Fruit fly (Drosophila melanogaster): ENCODE data around the gene CG14151.
A peak's percentile ranks its signal among the peaks of the same experiment; 100 is the strongest.

Gene CG14151

dm6 chr3L:10656451-10657198 lies 28.3 kb upstream of the CG14151 start (continued):
- TF ChIP-seq CG8089 (GFP tag; optimal IDR thresholded peaks at IDR 0.05) (peak; percentile 72), CG12236 (GFP tag; optimal IDR thresholded peaks at IDR 0.05) (peak; percentile 74), CG17361 (GFP tag; IDR thresholded peaks at IDR 0.05) (peak; percentile 37; the same call in 1 of the 3 replicates), gcm (GFP tag; optimal IDR thresholded peaks at IDR 0.05) (peak; percentile 57), Kr (GFP tag; optimal IDR thresholded peaks at IDR 0.05) (peak; percentile 30), da (GFP tag; optimal IDR thresholded peaks at IDR 0.05) (peak; percentile 72), nom (GFP tag; optimal IDR thresholded peaks at IDR 0.05) (peak; percentile 46), C15 (GFP tag; IDR thresholded peaks at IDR 0.05) (0 out of 3 replicates have a peak, but pooled peaks have one; percentile 34), Trl (optimal IDR thresholded peaks at IDR 0.05) (no peak), Trl (GFP tag; optimal IDR thresholded peaks at IDR 0.05) (peak; percentile 77), CG30403 (GFP tag; optimal IDR thresholded peaks at IDR 0.05) (peak; percentile 17), Mes4 (GFP tag; optimal IDR thresholded peaks at IDR 0.05) (peak; percentile 70), CG10543 (GFP tag; optimal IDR thresholded peaks at IDR 0.05) (peak; percentile 27), mirr (GFP tag; optimal IDR thresholded peaks at IDR 0.05) (peak; percentile 49), jing (GFP tag; optimal IDR thresholded peaks at IDR 0.05) (peak; percentile 16), zen (tag; optimal IDR thresholded peaks at IDR 0.05) (no peak), CG4854 (GFP tag; optimal IDR thresholded peaks at IDR 0.05) (peak; percentile 64), Sry-β (GFP tag; optimal IDR thresholded peaks at IDR 0.05) (peak; percentile 26), eve (GFP tag; optimal IDR thresholded peaks at IDR 0.05) (no peak), ci (GFP tag; IDR thresholded peaks at IDR 0.05) (peak; percentile 84), Sox100B (GFP tag; optimal IDR thresholded peaks at IDR 0.05) (peak; percentile 71), CG5953 (GFP tag; IDR thresholded peaks at IDR 0.05) (peak; percentile 68), Bgb (GFP tag; IDR thresholded peaks at IDR 0.05; ENCODE audit: partially characterized antibody) (no peak), tap (tag; optimal IDR thresholded peaks at IDR 0.05) (peak; percentile 23), HLHmδ (GFP tag; optimal IDR thresholded peaks at IDR 0.05) (no peak), Gsc (GFP tag; IDR thresholded peaks at IDR 0.05) (no peak), sens (GFP tag) (peak; percentile 95), CG4820 (GFP tag; optimal IDR thresholded peaks at IDR 0.05) (peak; percentile 10), CG15269 (tag; optimal IDR thresholded peaks at IDR 0.05) (peak; percentile 68), CG6272 (GFP tag; IDR thresholded peaks at IDR 0.05) (no peak), ac (GFP tag; optimal IDR thresholded peaks at IDR 0.05) (peak; percentile 46), wek (GFP tag; optimal IDR thresholded peaks at IDR 0.05) (peak; percentile 77), Atf3 (GFP tag; optimal IDR thresholded peaks at IDR 0.05) (peak; percentile 48), Hr78 (GFP tag; optimal IDR thresholded peaks at IDR 0.05) (peak in 1 of 2 experiments; percentile 34), CG17912 (GFP tag; optimal IDR thresholded peaks at IDR 0.05) (peak; percentile 72), CG8388 (GFP tag; optimal IDR thresholded peaks at IDR 0.05) (no peak), unpg (GFP tag; optimal IDR thresholded peaks at IDR 0.05) (peak; percentile 69), CG6254 (GFP tag; optimal IDR thresholded peaks at IDR 0.05) (peak; percentile 36), hth (optimal IDR thresholded peaks at IDR 0.05) (no peak), gce (GFP tag; IDR thresholded peaks at IDR 0.05) (no peak), dmrt11E (tag; optimal IDR thresholded peaks at IDR 0.05) (peak; percentile 42), MTF-1 (GFP tag; optimal IDR thresholded peaks at IDR 0.05; ENCODE audit: borderline replicate concordance) (peak; percentile 88), CG12391 (tag; optimal IDR thresholded peaks at IDR 0.05) (peak; percentile 46), CG8944 (GFP tag; optimal IDR thresholded peaks at IDR 0.05) (peak; percentile 19), pho (GFP tag; optimal IDR thresholded peaks at IDR 0.05) (peak; percentile 42), Opbp (GFP tag; IDR thresholded peaks at IDR 0.05; ENCODE audit: partially characterized antibody) (no peak), D19A (tag; optimal IDR thresholded peaks at IDR 0.05) (peak; percentile 34), CG15514 (GFP tag; optimal IDR thresholded peaks at IDR 0.05) (peak; percentile 61), CG18262 (tag; optimal IDR thresholded peaks at IDR 0.05) (peak; percentile 44)
